Worm (Caenorhabditis elegans) whole organism, L4 larva: ENCODE results near the gene F26A1.1.

Source experiments
- aly-2 ChIP-seq: sonication (generic microtip); optimal IDR thresholded peaks from 2 replicates; lab custom pipeline; 2018; ENCODE audit warnings: missing biosample characterization, missing genetic modification characterization
- ceh-32 ChIP-seq: sonication (generic microtip); optimal IDR thresholded peaks from 2 replicates; lab custom pipeline; 2016; ENCODE audit warnings: mild to moderate bottlenecking, missing genetic modification characterization, missing compliant biosample characterization; ENCODE audit not compliant: poor library complexity
- cey-2 ChIP-seq: sonication (generic microtip); optimal IDR thresholded peaks from 3 replicates; lab custom pipeline; 2017; ENCODE audit warnings: missing genetic modification characterization, mild to moderate bottlenecking, missing compliant biosample characterization, antibody characterized with exemption, borderline replicate concordance; ENCODE audit not compliant: insufficient read depth
- hlh-30 ChIP-seq: sonication (generic microtip); optimal IDR thresholded peaks from 2 replicates; lab custom pipeline; 2017; ENCODE audit warnings: antibody characterized with exemption, mild to moderate bottlenecking, missing genetic modification characterization, missing compliant biosample characterization; ENCODE audit not compliant: insufficient read depth
- nhr-10 ChIP-seq: fragments of 150-350 bp; optimal IDR thresholded peaks from 2 replicates; lab custom pipeline; 2014; ENCODE audit warnings: missing biosample characterization, missing genetic modification characterization
- skn-1 ChIP-seq: fragments of 150-350 bp; optimal IDR thresholded peaks from 2 replicates; lab custom pipeline; 2014; ENCODE audit warnings: missing biosample characterization, missing genetic modification characterization

ce11 chrIII:4878281-4878680 is 28.0 kb downstream of the F26A1.1 start, which contains the start of the genes tost-1 and arx-6:
- no peak for TF ChIP-seq cey-2
- TF ChIP-seq skn-1 (tag; lab: Kevin White, UChicago), result no peak
- no peak for TF ChIP-seq aly-2
- no peak for TF ChIP-seq nhr-10 (tag; lab: Kevin White, UChicago)
- no peak for TF ChIP-seq hlh-30
- TF ChIP-seq ceh-32, result no peak
